Worm (Caenorhabditis elegans): ENCODE data around the gene taf-10.

taf-10 gene

DNA sequence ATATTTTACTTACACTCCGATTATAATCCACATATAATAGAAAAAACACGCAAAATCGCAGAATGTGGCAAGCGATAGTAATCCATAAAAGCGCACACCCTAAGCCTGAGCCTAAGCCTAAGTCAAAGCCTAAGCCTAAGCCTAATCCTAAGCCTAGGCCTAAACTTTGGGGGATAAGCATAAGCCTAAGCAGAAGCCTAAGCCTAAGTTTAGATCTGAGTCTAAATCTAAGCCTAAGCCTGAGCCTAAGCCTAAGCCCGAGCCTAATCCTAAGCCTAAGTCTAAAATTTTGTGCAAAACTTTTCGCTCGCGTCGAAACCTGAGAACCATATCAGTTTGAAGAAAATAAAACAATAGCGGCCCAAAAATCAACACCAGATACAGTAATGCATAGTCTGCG, 2.8 kb upstream of the taf-10 start:
- TF ChIP-seq pes-1 (GFP tag; IDR thresholded peaks at IDR 0.05) (no peak), ceh-36 (tag; optimal IDR thresholded peaks at IDR 0.05) (peak; percentile 73)

DNA sequence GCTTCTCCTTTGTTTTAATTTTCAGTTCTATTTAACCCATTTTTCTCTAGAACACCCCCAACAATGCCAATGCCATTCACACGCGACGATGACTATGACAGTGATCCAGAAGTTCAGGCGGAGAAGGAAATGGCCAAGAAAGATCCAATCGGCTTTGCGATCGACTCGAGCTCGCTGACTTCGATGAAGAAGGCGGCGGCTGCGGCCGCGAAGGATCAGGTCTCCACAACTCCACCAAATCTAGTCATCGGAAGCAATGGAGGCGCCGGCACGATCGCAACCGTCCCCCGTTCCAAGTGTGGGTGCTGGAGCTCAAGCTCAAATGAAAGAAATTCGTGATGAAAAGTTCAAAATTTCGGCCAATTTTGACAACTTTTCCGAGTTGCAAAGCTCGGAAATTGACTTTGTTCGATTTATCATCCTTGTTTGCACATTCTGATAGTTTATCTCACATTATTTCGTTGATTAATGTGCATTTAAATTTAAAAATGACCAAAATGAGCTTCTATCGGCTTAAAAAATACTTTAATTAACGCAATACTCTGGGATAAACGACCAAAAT, 1.1 kb downstream of the taf-10 start, which contains the start of gene K03B4.2:
K03B4.2 (plus strand) TSS at position 51 of the 562 bp plus-strand sequence.
- TF ChIP-seq aly-1 (tag; optimal IDR thresholded peaks at IDR 0.05) = no peak
- TF ChIP-seq ama-1 (optimal IDR thresholded peaks at IDR 0.05) = no peak
- TF ChIP-seq scrt-1 (GFP tag; IDR thresholded peaks at IDR 0.05) = no peak
- no peak for TF ChIP-seq F13C5.2 (tag; optimal IDR thresholded peaks at IDR 0.05)
- no peak for TF ChIP-seq ets-7 (tag; optimal IDR thresholded peaks at IDR 0.05)
- no peak for TF ChIP-seq hmg-4 (GFP tag; optimal IDR thresholded peaks at IDR 0.05)
- TF ChIP-seq ceh-36 (tag; optimal IDR thresholded peaks at IDR 0.05) = no peak
- TF ChIP-seq sea-1 (GFP tag; conservative IDR thresholded peaks at IDR 0.05) = no peak

DNA sequence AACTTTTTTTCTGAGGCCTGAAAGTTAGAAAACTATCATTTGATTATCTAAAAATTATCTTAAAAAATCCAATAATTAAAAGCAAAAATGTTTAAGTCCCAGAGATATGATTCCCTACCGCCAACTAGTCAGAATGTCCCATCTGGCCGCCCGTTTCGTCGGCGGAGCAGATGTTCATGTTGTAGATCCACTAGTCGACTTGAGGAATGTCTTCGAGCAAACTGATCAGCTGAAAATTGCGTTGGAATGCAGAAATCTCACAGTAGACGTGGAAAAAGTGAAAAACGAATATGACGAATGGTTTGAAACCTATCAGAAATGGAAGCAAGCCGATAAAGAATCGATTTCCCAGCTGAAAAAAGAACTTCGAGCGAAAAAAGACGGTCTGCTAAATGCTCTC, 2.3 kb downstream of the taf-10 start, which contains the start of gene K03B4.1:
K03B4.1 (plus strand) TSS at position 97 of the 400 bp plus-strand sequence.
- TF ChIP-seq sea-1 (GFP tag; conservative IDR thresholded peaks at IDR 0.05) (no peak), ets-7 (tag; optimal IDR thresholded peaks at IDR 0.05) (no peak), ceh-36 (tag; optimal IDR thresholded peaks at IDR 0.05) (no peak), hmg-4 (GFP tag; optimal IDR thresholded peaks at IDR 0.05) (no peak), aly-1 (tag; optimal IDR thresholded peaks at IDR 0.05) (no peak), tbx-11 (GFP tag; IDR thresholded peaks at IDR 0.05) (no peak), ceh-13 (GFP tag; optimal IDR thresholded peaks at IDR 0.05) (no peak), hmbx-1 (tag; optimal IDR thresholded peaks at IDR 0.05) (no peak)

DNA sequence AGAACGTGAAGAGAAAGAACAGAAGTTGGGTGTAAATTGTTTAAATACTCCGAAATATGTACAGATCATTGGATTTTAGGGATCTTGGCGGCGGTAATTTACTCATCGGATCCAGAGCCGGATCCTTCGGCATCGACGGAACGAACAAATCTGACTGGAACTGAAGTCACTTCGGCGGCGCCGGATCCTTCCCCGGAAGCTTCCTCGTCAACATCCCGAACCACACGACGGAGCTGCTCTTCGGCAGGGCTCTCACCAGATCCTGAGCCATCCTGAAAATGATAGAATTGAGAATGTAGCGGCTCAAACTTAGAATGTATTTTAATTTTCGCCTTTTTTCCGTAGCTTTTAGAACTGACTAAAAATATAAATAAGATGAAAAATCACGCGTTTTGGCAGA, 4.8 kb downstream of the taf-10 start:
- no peak for TF ChIP-seq aly-1 (tag; optimal IDR thresholded peaks at IDR 0.05)
- no peak for TF ChIP-seq F13C5.2 (tag; optimal IDR thresholded peaks at IDR 0.05)
- no peak for TF ChIP-seq scrt-1 (GFP tag; IDR thresholded peaks at IDR 0.05)
- no peak for TF ChIP-seq ama-1 (optimal IDR thresholded peaks at IDR 0.05)
- TF ChIP-seq tbx-11 (GFP tag; IDR thresholded peaks at IDR 0.05) = no peak
- no peak for TF ChIP-seq B0310.2 (tag; optimal IDR thresholded peaks at IDR 0.05)
- TF ChIP-seq ets-7 (tag; optimal IDR thresholded peaks at IDR 0.05) = no peak
- TF ChIP-seq sea-1 (GFP tag; conservative IDR thresholded peaks at IDR 0.05) = no peak
- no peak for TF ChIP-seq hnd-1 (tag; optimal IDR thresholded peaks at IDR 0.05)

DNA sequence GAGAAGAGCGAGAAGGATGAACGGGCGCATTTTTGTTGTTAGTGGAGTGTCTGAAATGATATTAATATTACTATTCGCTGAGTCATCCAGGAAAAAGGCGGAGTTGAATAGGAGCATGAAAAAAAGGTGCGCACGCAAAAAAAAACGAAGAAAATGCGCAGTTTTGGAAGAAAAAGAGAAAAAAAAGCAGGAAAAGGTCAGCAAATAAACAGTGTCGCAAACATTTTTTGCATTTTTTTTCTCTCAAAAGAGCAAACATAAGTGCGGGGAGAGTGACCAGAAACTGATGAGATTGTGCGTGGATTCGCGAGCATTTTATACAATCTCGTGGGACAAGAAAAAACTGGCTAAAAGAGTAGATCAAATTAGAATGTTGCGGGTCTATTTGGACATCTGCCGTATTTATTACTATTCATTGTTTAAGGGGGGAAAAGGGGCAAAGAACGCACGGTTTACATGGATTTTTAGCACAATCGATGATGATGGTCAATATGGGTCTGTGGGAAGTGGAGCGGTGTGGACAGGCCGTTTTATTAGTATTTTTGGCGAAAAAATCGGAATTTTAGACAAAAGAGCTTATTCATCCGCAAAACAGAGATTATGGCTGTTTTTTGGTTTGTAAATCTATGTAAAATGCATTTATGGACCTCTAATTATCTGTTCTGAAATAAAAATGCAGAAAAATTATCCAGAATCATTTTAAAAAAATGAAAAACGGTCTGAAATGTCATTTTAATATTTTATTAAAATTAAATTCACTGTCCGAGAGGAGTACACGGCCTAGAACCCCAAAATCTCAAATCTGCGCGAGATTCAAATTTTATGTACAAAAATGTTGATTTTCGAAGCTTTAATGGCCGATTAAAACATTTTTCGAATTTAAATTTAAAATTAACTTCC, 5.7 kb downstream of the taf-10 start, which contains the start of gene cpg-8:
cpg-8 (minus strand) TSS at position 51 of the 900 bp plus-strand sequence.
- TF ChIP-seq hmbx-1 (tag; optimal IDR thresholded peaks at IDR 0.05) = no peak
- no peak for TF ChIP-seq B0310.2 (tag; optimal IDR thresholded peaks at IDR 0.05)

DNA sequence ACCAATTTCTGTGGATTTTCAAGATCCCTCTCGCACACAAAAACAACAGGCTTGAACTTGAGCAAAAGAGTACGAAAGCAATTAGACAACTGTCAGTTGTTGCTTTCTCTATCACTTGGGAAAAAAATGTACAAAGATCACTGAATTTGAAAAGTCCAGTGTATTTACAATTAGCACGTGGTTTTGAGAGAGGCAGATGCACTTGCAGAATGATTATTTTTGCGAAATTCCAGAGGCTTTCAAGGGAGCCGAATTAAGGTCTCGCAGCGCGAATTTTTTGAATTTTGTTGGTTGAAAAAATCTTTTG, 6.3 kb downstream of the taf-10 start:
- no peak for TF ChIP-seq ets-7 (tag; optimal IDR thresholded peaks at IDR 0.05)
- TF ChIP-seq tra-4 (tag; optimal IDR thresholded peaks at IDR 0.05) = no peak
- no peak for TF ChIP-seq ama-1 (optimal IDR thresholded peaks at IDR 0.05)
- no peak for TF ChIP-seq ceh-36 (tag; optimal IDR thresholded peaks at IDR 0.05)
- no peak for TF ChIP-seq tbx-37 (GFP tag; conservative IDR thresholded peaks at IDR 0.05)
- TF ChIP-seq aly-1 (tag; optimal IDR thresholded peaks at IDR 0.05) = no peak
- TF ChIP-seq hmbx-1 (tag; optimal IDR thresholded peaks at IDR 0.05) = no peak
- TF ChIP-seq tbx-11 (GFP tag; IDR thresholded peaks at IDR 0.05) = no peak
- no peak for TF ChIP-seq flt-1 (GFP tag; IDR thresholded peaks at IDR 0.05)
- no peak for TF ChIP-seq pes-1 (GFP tag; IDR thresholded peaks at IDR 0.05)
- no peak for TF ChIP-seq ceh-13 (GFP tag; optimal IDR thresholded peaks at IDR 0.05)
- no peak for TF ChIP-seq hnd-1 (tag; optimal IDR thresholded peaks at IDR 0.05)
- no peak for TF ChIP-seq sea-1 (GFP tag; conservative IDR thresholded peaks at IDR 0.05)

DNA sequence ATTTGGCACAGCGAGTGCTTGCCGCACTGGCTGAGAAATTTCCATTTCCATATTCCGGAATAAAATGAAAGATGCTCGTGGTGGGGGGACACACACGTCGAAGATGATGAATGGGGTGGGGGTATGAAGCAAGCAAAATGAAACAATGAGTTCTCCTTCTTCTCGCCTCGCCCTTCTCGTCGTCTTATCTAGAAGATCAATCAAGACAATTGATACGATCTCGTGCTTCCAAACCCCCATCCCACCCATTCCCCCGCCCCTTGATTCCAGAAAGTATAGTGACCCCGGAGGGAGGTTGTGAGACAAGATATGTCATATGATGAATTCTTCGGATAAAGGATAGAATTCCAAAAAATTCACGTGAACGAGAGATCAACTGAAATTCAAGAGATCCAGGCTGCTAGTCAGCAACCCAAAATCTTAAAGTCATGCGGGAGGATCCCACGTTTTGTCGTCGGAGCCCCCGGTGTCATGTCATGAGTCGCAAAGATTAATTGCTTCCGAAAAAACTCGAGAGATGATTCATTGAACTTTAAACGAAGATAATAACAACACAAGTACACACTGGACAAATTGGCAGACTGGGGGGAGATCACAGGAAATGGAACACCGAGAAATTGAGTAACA, 7.7 kb downstream of the taf-10 start:
- TF ChIP-seq ceh-13 (GFP tag; optimal IDR thresholded peaks at IDR 0.05) (no peak), F13C5.2 (tag; optimal IDR thresholded peaks at IDR 0.05) (no peak)

DNA sequence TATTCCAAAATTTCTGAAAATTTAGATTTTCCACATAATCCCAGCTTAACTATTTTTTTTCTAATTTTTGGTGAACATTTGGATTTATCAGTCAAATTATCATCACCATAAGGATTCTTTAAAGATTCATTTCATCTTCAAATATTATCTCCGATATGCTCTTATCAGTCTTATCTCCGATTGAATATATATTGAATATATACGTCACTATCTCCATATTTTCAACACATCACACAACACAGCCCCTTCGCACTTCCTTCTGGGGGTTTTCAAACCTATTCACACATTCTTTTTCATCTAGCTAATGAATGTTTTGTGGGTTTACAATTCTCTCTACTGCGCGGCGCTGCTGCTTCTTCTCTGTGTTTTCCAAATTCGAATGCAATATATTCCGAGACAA, 11.8 kb downstream of the taf-10 start:
- TF ChIP-seq ets-7 (tag; optimal IDR thresholded peaks at IDR 0.05) (no peak), sea-1 (GFP tag; conservative IDR thresholded peaks at IDR 0.05) (no peak), hmg-4 (GFP tag; optimal IDR thresholded peaks at IDR 0.05) (no peak), tbx-11 (GFP tag; IDR thresholded peaks at IDR 0.05) (no peak), scrt-1 (GFP tag; IDR thresholded peaks at IDR 0.05) (no peak), hnd-1 (tag; optimal IDR thresholded peaks at IDR 0.05) (no peak), ceh-36 (tag; optimal IDR thresholded peaks at IDR 0.05) (no peak), tbx-37 (GFP tag; conservative IDR thresholded peaks at IDR 0.05) (no peak), aly-1 (tag; optimal IDR thresholded peaks at IDR 0.05) (no peak), B0310.2 (tag; optimal IDR thresholded peaks at IDR 0.05) (no peak), F13C5.2 (tag; optimal IDR thresholded peaks at IDR 0.05) (no peak), ceh-13 (GFP tag; optimal IDR thresholded peaks at IDR 0.05) (no peak), hmbx-1 (tag; optimal IDR thresholded peaks at IDR 0.05) (no peak), ama-1 (optimal IDR thresholded peaks at IDR 0.05) (no peak), pes-1 (GFP tag; IDR thresholded peaks at IDR 0.05) (no peak), flt-1 (GFP tag; IDR thresholded peaks at IDR 0.05) (no peak), tra-4 (tag; optimal IDR thresholded peaks at IDR 0.05) (no peak)
